Worm (Caenorhabditis elegans): ENCODE data around the gene F25E2.3.
A peak's percentile ranks its signal among the peaks of the same experiment; 100 is the strongest.

Gene F25E2.3

ce11 chrX:769550-769949, 43.4 kb downstream of the F25E2.3 start:
- TF ChIP-seq hmbx-1 (tag; optimal IDR thresholded peaks at IDR 0.05) (no peak), hnd-1 (tag; optimal IDR thresholded peaks at IDR 0.05) (no peak), flt-1 (GFP tag; IDR thresholded peaks at IDR 0.05) (no peak), ceh-13 (GFP tag; optimal IDR thresholded peaks at IDR 0.05) (no peak), tra-4 (tag; optimal IDR thresholded peaks at IDR 0.05) (no peak), aly-1 (tag; optimal IDR thresholded peaks at IDR 0.05) (no peak), ets-7 (tag; optimal IDR thresholded peaks at IDR 0.05) (no peak), F13C5.2 (tag; optimal IDR thresholded peaks at IDR 0.05) (no peak), scrt-1 (GFP tag; IDR thresholded peaks at IDR 0.05) (no peak), tbx-11 (GFP tag; IDR thresholded peaks at IDR 0.05) (no peak), hmg-4 (GFP tag; optimal IDR thresholded peaks at IDR 0.05) (no peak), tbx-37 (GFP tag; conservative IDR thresholded peaks at IDR 0.05) (no peak), sea-1 (GFP tag; conservative IDR thresholded peaks at IDR 0.05) (no peak), pes-1 (GFP tag; IDR thresholded peaks at IDR 0.05) (no peak), ceh-36 (tag; optimal IDR thresholded peaks at IDR 0.05) (no peak)

DNA sequence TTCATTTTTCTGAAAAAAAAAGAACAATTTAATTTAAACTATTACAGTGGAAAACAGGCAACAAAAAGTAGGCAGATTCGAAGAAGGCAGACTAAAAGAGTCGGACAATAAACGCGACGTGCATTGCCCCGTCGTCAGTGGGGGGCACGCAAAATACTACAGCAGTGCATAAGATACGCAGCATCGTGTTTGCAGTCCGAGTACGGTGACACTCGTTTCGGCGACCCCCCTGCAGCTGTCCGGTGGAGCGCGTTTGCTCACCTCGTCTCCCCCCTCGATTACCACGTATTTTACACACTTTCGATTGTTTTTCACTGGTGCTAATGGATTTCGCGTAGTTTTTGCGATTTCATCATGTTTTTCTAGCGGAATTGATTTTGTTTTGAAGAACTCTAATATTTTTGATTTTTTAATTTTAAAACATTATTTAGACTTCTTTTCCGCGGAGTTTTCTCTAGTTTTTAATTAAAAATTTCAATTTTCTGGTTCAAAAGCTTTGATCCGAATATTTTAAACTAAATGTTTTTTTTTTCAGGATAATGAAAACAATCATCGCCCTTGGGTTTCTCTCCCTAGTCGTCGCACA, 44.8 kb downstream of the F25E2.3 start, which contains the start of the genes trap-2 and ile-2:
trap-2 (minus strand) TSS at position 9 of the 586 bp plus-strand sequence.
ile-2 (plus strand) TSS at position 536 of the 586 bp plus-strand sequence.
- peak; percentile 89 for TF ChIP-seq F13C5.2 (tag; optimal IDR thresholded peaks at IDR 0.05)
- TF ChIP-seq tbx-11 (GFP tag; IDR thresholded peaks at IDR 0.05): no peak
- TF ChIP-seq ceh-36 (tag; optimal IDR thresholded peaks at IDR 0.05): no peak
- no peak for TF ChIP-seq tbx-37 (GFP tag; conservative IDR thresholded peaks at IDR 0.05)
- TF ChIP-seq B0310.2 (tag; optimal IDR thresholded peaks at IDR 0.05): no peak
- TF ChIP-seq hmbx-1 (tag; optimal IDR thresholded peaks at IDR 0.05): no peak
- TF ChIP-seq flt-1 (GFP tag; IDR thresholded peaks at IDR 0.05): peak; percentile 57; the same call in 1 of the 2 replicates
- TF ChIP-seq hmg-4 (GFP tag; optimal IDR thresholded peaks at IDR 0.05): peak; percentile 78
- TF ChIP-seq ets-7 (tag; optimal IDR thresholded peaks at IDR 0.05): peak; percentile 37
- no peak for TF ChIP-seq tra-4 (tag; optimal IDR thresholded peaks at IDR 0.05)
- TF ChIP-seq ceh-13 (GFP tag; optimal IDR thresholded peaks at IDR 0.05): no peak
- no peak for TF ChIP-seq hnd-1 (tag; optimal IDR thresholded peaks at IDR 0.05)
- TF ChIP-seq sea-1 (GFP tag; conservative IDR thresholded peaks at IDR 0.05): peak; percentile 69; the same call in 1 of the 2 replicates
- no peak for TF ChIP-seq aly-1 (tag; optimal IDR thresholded peaks at IDR 0.05)
- TF ChIP-seq pes-1 (GFP tag; IDR thresholded peaks at IDR 0.05): no peak; the same call in 1 of the 2 replicates
- no peak for TF ChIP-seq scrt-1 (GFP tag; IDR thresholded peaks at IDR 0.05)
- TF ChIP-seq ama-1 (optimal IDR thresholded peaks at IDR 0.05): no peak

- TF ChIP-seq pes-1 (GFP tag; IDR thresholded peaks at IDR 0.05): no peak
- TF ChIP-seq aly-1 (tag; optimal IDR thresholded peaks at IDR 0.05): no peak
- TF ChIP-seq hmbx-1 (tag; optimal IDR thresholded peaks at IDR 0.05): no peak
- no peak for TF ChIP-seq ceh-13 (GFP tag; optimal IDR thresholded peaks at IDR 0.05)
- no peak for TF ChIP-seq B0310.2 (tag; optimal IDR thresholded peaks at IDR 0.05)
- TF ChIP-seq F13C5.2 (tag; optimal IDR thresholded peaks at IDR 0.05): no peak
- TF ChIP-seq tbx-11 (GFP tag; IDR thresholded peaks at IDR 0.05): no peak
- no peak for TF ChIP-seq tra-4 (tag; optimal IDR thresholded peaks at IDR 0.05)
- no peak for TF ChIP-seq sea-1 (GFP tag; conservative IDR thresholded peaks at IDR 0.05)
- TF ChIP-seq hmg-4 (GFP tag; optimal IDR thresholded peaks at IDR 0.05): no peak
- TF ChIP-seq ceh-36 (tag; optimal IDR thresholded peaks at IDR 0.05): no peak
- TF ChIP-seq scrt-1 (GFP tag; IDR thresholded peaks at IDR 0.05): no peak
These were observed 49.5 kb downstream of the F25E2.3 start, which contains the start of gene dyf-11 for ce11 chrX:763452-763851. dyf-11 (plus strand) TSS chrX:763752.
